Fruit fly (Drosophila melanogaster): ENCODE measurements around the gene CG2750.

dm6 chrX:12128045-12128444 is 21.0 kb downstream of the CG2750 start:
- TF ChIP-seq HLH106 (tag; optimal IDR thresholded peaks at IDR 0.05) (no peak), br (GFP tag; optimal IDR thresholded peaks at IDR 0.05) (no peak), psq (GFP tag; optimal IDR thresholded peaks at IDR 0.05) (no peak), Hr83 (GFP tag; optimal IDR thresholded peaks at IDR 0.05; ENCODE audit: poor library complexity, severe bottlenecking) (no peak)

All from whole organism, wandering third instar larva.